Fruit fly (Drosophila melanogaster) whole organism: ENCODE data around the gene CG33080.

Source experiments
- Dll ChIP-seq: fragments of >200 bp; optimal IDR thresholded peaks from 2 replicates; lab custom pipeline; 2017
- EcR ChIP-seq, 2 experiments: fragments of >200 bp; optimal IDR thresholded peaks; 2 replicates each; lab custom pipeline; 2017; ENCODE audit warnings: missing biosample characterization in 2 of 2, missing genetic modification characterization in 2 of 2, missing genetic modification reagents in 2 of 2
- pan ChIP-seq: fragments of >200 bp; optimal IDR thresholded peaks from 2 replicates; lab custom pipeline; 2017
- psq ChIP-seq: fragments of >200 bp; optimal IDR thresholded peaks from 2 replicates; lab custom pipeline; 2017
- usp ChIP-seq: fragments of >200 bp; optimal IDR thresholded peaks from 2 replicates; lab custom pipeline; 2017; ENCODE audit warnings: missing biosample characterization, missing genetic modification characterization, mixed read lengths

DNA sequence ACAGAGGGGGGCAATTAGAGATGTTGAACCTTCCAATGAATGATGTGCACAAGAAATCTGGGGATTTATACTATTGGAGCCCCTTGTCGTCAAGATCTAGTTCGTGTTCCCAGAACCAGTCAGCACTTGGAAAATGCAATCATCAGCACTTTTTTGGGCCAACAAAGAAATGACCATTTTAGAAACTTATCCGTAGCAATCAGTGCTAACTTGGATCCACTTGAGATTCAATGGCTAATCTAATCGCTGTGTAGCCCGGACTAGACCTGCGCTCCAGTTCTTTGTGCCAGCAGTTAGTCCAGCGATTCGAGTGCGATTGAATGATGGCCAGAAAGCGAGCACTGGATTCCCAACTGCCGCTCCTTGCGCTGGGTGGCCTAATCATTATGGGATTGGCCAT is 14.9 kb upstream of the CG33080 start, which contains the start of gene CG15773:
- no peak for TF ChIP-seq pan
- TF ChIP-seq EcR (GFP tag; optimal IDR thresholded peaks at IDR 0.05; lab: Kevin White, UChicago), result no peak
- no peak for TF ChIP-seq Dll (lab: Kevin White, UChicago)
- TF ChIP-seq usp (GFP tag; lab: Kevin White, UChicago), result no peak
- no peak for TF ChIP-seq psq (lab: Kevin White, UChicago)
